Worm (Caenorhabditis elegans) whole organism, midembryonic: ENCODE data around the gene ifta-1.

Experiments used
- T22C8.4 ChIP-seq: fragments of 200-800 bp; sonication (Bioruptor generic); IDR thresholded peaks from 2 replicates; pipeline ENCODE4 v1.3.6; 2022; ENCODE audit warnings: missing genetic modification characterization, missing compliant biosample characterization
- cog-1 ChIP-seq: sonication (generic microtip); optimal IDR thresholded peaks from 2 replicates; lab custom pipeline; 2016; ENCODE audit warnings: missing genetic modification characterization, missing compliant biosample characterization
- flt-1 ChIP-seq: fragments of 200-800 bp; sonication (Bioruptor generic); IDR thresholded peaks from 2 replicates; pipeline ENCODE4 v1.3.6; 2022; ENCODE audit warnings: missing genetic modification characterization, missing compliant biosample characterization
- klf-2 ChIP-seq: fragments of 200-800 bp; sonication (Bioruptor generic); conservative IDR thresholded peaks from 2 replicates; pipeline ENCODE4 v1.3.6; 2022; ENCODE audit warnings: missing genetic modification reagents, missing genetic modification characterization, missing compliant biosample characterization
- med-1 ChIP-seq: sonication (generic microtip); optimal IDR thresholded peaks from 2 replicates; lab custom pipeline; 2017; ENCODE audit warnings: missing genetic modification characterization, mild to moderate bottlenecking, missing compliant biosample characterization, antibody characterized with exemption, missing genetic modification reagents; ENCODE audit not compliant: insufficient read depth
- ref-1 ChIP-seq: fragments of 200-800 bp; sonication (Bioruptor generic); conservative IDR thresholded peaks from 2 replicates; pipeline ENCODE4 v1.3.6; 2022; ENCODE audit warnings: missing genetic modification reagents, missing genetic modification characterization, missing compliant biosample characterization
- tab-1 ChIP-seq: fragments of 200-800 bp; sonication (Bioruptor generic); IDR thresholded peaks from 2 replicates; pipeline ENCODE4 v1.3.6; 2022; ENCODE audit warnings: missing genetic modification characterization, missing compliant biosample characterization
- ztf-23 ChIP-seq: fragments of 200-800 bp; sonication (Bioruptor generic); IDR thresholded peaks from 2 replicates; pipeline ENCODE4 v1.3.6; 2022; ENCODE audit warnings: missing genetic modification reagents, missing genetic modification characterization, missing compliant biosample characterization
- ztf-29 ChIP-seq: fragments of 200-800 bp; sonication (Bioruptor generic); IDR thresholded peaks from 2 replicates; pipeline ENCODE4 v1.3.6; 2022; ENCODE audit warnings: missing genetic modification reagents, missing genetic modification characterization, missing compliant biosample characterization

- TF ChIP-seq flt-1 (GFP tag; lab: Robert Waterston, UW) (no peak), klf-2 (GFP tag; lab: Robert Waterston, UW) (no peak), T22C8.4 (no peak), med-1 (GFP tag; lab: Kevin White, UChicago) (no peak), tab-1 (no peak), ref-1 (no peak), cog-1 (tag; lab: Kevin White, UChicago) (no peak), ztf-29 (GFP tag; lab: Robert Waterston, UW) (no peak), ztf-23 (GFP tag; lab: Robert Waterston, UW) (no peak)
Observed at ce11 chrX:5519567-5519966, 33.0 kb downstream of the ifta-1 start.
